Worm (Caenorhabditis elegans) whole organism, L2 larva: ENCODE measurements around the gene msp-58.

Experiments used
- C34F6.9 ChIP-seq: fragments of 150-350 bp; optimal IDR thresholded peaks from 2 replicates; lab custom pipeline; 2014; ENCODE audit warnings: missing biosample characterization, missing genetic modification characterization
- F13H6.1 ChIP-seq: sonication (generic microtip); optimal IDR thresholded peaks from 2 replicates; lab custom pipeline; 2016; ENCODE audit warnings: missing genetic modification characterization, missing compliant biosample characterization
- Y55F3AM.14 ChIP-seq: fragments of 200-800 bp; sonication (Bioruptor generic); optimal IDR thresholded peaks from 2 replicates; lab custom pipeline; 2018; ENCODE audit warnings: mild to moderate bottlenecking, missing genetic modification characterization, missing compliant biosample characterization
- alr-1 ChIP-seq: fragments of 150-350 bp; optimal IDR thresholded peaks from 2 replicates; lab custom pipeline; 2014; ENCODE audit warnings: missing biosample characterization, missing genetic modification characterization
- aly-2 ChIP-seq: fragments of 150-350 bp; optimal IDR thresholded peaks from 2 replicates; lab custom pipeline; 2014; ENCODE audit warnings: missing biosample characterization, missing genetic modification characterization
- blmp-1 ChIP-seq: sonication (generic microtip); optimal IDR thresholded peaks from 2 replicates; lab custom pipeline; 2017; ENCODE audit warnings: missing genetic modification characterization, mild to moderate bottlenecking, missing compliant biosample characterization, antibody characterized with exemption, moderate library complexity; ENCODE audit not compliant: insufficient read depth
- ceh-82 ChIP-seq: fragments of 150-350 bp; optimal IDR thresholded peaks from 2 replicates; lab custom pipeline; 2014; ENCODE audit warnings: missing biosample characterization, missing genetic modification characterization
- crh-2 ChIP-seq: sonication (generic microtip); optimal IDR thresholded peaks from 2 replicates; lab custom pipeline; 2017; ENCODE audit warnings: missing biosample characterization, missing genetic modification characterization
- dmd-4 ChIP-seq: sonication (generic microtip); optimal IDR thresholded peaks from 2 replicates; lab custom pipeline; 2017; ENCODE audit warnings: missing biosample characterization, missing genetic modification characterization
- egl-27 ChIP-seq: sonication (generic microtip); optimal IDR thresholded peaks from 3 replicates; lab custom pipeline; 2017; ENCODE audit warnings: missing biosample characterization, missing genetic modification reagents, missing genetic modification characterization
- elt-1 ChIP-seq: fragments of 150-350 bp; optimal IDR thresholded peaks from 2 replicates; lab custom pipeline; 2014; ENCODE audit warnings: missing biosample characterization, missing genetic modification characterization
- fos-1 ChIP-seq: fragments of 150-350 bp; optimal IDR thresholded peaks from 2 replicates; lab custom pipeline; 2014; ENCODE audit warnings: missing biosample characterization, missing genetic modification characterization
- gmeb-1 ChIP-seq: fragments of 150-350 bp; optimal IDR thresholded peaks from 2 replicates; lab custom pipeline; 2014; ENCODE audit warnings: missing biosample characterization, missing genetic modification characterization
- lin-11 ChIP-seq: fragments of 150-350 bp; sonication (generic microtip); optimal IDR thresholded peaks from 2 replicates; lab custom pipeline; 2014; ENCODE audit warnings: missing biosample characterization, missing genetic modification characterization, inconsistent platforms, mixed read lengths
- lin-13 ChIP-seq: fragments of 150-350 bp; optimal IDR thresholded peaks from 2 replicates; lab custom pipeline; 2014; ENCODE audit warnings: missing biosample characterization, missing genetic modification reagents, missing genetic modification characterization
- lin-39 ChIP-seq: fragments of 150-350 bp; optimal IDR thresholded peaks from 2 replicates; lab custom pipeline; 2014; ENCODE audit warnings: missing biosample characterization, missing genetic modification reagents, missing genetic modification characterization
- lsy-2 ChIP-seq, 2 experiments: fragments of 150-350 bp in 1 of 2; sonication (generic microtip) in 1 of 2; optimal IDR thresholded peaks; 2 replicates each; lab custom pipeline; 2014 to 2017; ENCODE audit warnings: missing biosample characterization in 2 of 2, missing genetic modification characterization in 2 of 2
- mab-5 ChIP-seq: fragments of 150-350 bp; optimal IDR thresholded peaks from 2 replicates; lab custom pipeline; 2014; ENCODE audit warnings: missing biosample characterization, missing genetic modification characterization
- mdl-1 ChIP-seq, 2 experiments: fragments of 150-350 bp in 1 of 2; sonication (generic microtip) in 1 of 2; optimal IDR thresholded peaks; 2 replicates each; lab custom pipeline; 2017; ENCODE audit warnings: missing biosample characterization in 2 of 2, missing genetic modification characterization in 2 of 2
- nhr-10 ChIP-seq: sonication (generic microtip); optimal IDR thresholded peaks from 2 replicates; lab custom pipeline; 2017; ENCODE audit warnings: missing biosample characterization, missing genetic modification characterization
- nhr-129 ChIP-seq: fragments of 150-350 bp; optimal IDR thresholded peaks from 2 replicates; lab custom pipeline; 2014; ENCODE audit warnings: missing biosample characterization, missing genetic modification characterization
- nhr-21 ChIP-seq: fragments of 150-350 bp; optimal IDR thresholded peaks from 2 replicates; lab custom pipeline; 2014; ENCODE audit warnings: missing biosample characterization, missing genetic modification characterization
- nhr-237 ChIP-seq: fragments of 150-350 bp; optimal IDR thresholded peaks from 2 replicates; lab custom pipeline; 2014; ENCODE audit warnings: missing biosample characterization, missing genetic modification characterization
- nhr-25 ChIP-seq: fragments of 150-350 bp; sonication (generic microtip); optimal IDR thresholded peaks from 3 replicates; lab custom pipeline; 2014; ENCODE audit warnings: missing biosample characterization, missing genetic modification characterization
- nhr-6 ChIP-seq: fragments of 150-350 bp; optimal IDR thresholded peaks from 2 replicates; lab custom pipeline; 2014; ENCODE audit warnings: missing biosample characterization, missing genetic modification characterization
- peb-1 ChIP-seq: fragments of 150-350 bp; optimal IDR thresholded peaks from 2 replicates; lab custom pipeline; 2014; ENCODE audit warnings: missing biosample characterization, missing genetic modification characterization
- skn-1 ChIP-seq: sonication (generic microtip); optimal IDR thresholded peaks from 2 replicates; lab custom pipeline; 2017; ENCODE audit warnings: missing biosample characterization, missing genetic modification characterization
- sma-3 ChIP-seq: sonication (generic microtip); optimal IDR thresholded peaks from 2 replicates; lab custom pipeline; 2016; ENCODE audit warnings: missing genetic modification reagents, missing genetic modification characterization, missing compliant biosample characterization
- sma-9 ChIP-seq, 2 experiments: fragments of 150-350 bp in 1 of 2; sonication (generic microtip) in 1 of 2; optimal IDR thresholded peaks; 2 replicates each; lab custom pipeline; 2014 to 2016; ENCODE audit warnings: missing genetic modification characterization in 2 of 2, mild to moderate bottlenecking in 1 of 2, missing biosample characterization in 1 of 2, missing compliant biosample characterization in 1 of 2, missing genetic modification reagents in 1 of 2, moderate library complexity in 1 of 2
- snpc-4 ChIP-seq: fragments of 150-350 bp; optimal IDR thresholded peaks from 2 replicates; lab custom pipeline; 2014; ENCODE audit warnings: missing biosample characterization, missing genetic modification characterization
- unc-39 ChIP-seq: fragments of 150-350 bp; optimal IDR thresholded peaks from 2 replicates; lab custom pipeline; 2014; ENCODE audit warnings: missing biosample characterization, missing genetic modification characterization
- unc-55 ChIP-seq: fragments of 150-350 bp; sonication (generic microtip); optimal IDR thresholded peaks from 3 replicates; lab custom pipeline; 2014; ENCODE audit warnings: missing biosample characterization, missing genetic modification reagents, missing genetic modification characterization
- unc-62 ChIP-seq: fragments of 150-350 bp; optimal IDR thresholded peaks from 2 replicates; lab custom pipeline; 2014; ENCODE audit warnings: missing biosample characterization, missing genetic modification reagents, missing genetic modification characterization
- zag-1 ChIP-seq: fragments of 150-350 bp; optimal IDR thresholded peaks from 2 replicates; lab custom pipeline; 2014; ENCODE audit warnings: missing biosample characterization, missing genetic modification characterization
- ztf-1 ChIP-seq: fragments of 200-800 bp; sonication (Bioruptor generic); conservative IDR thresholded peaks from 2 replicates; pipeline ENCODE4 v1.3.6; 2022; ENCODE audit warnings: missing genetic modification characterization, missing compliant biosample characterization
- ztf-11 ChIP-seq: sonication (generic microtip); optimal IDR thresholded peaks from 2 replicates; lab custom pipeline; 2017; ENCODE audit warnings: missing biosample characterization, missing genetic modification characterization
- ztf-4 ChIP-seq: fragments of 150-350 bp; optimal IDR thresholded peaks from 2 replicates; lab custom pipeline; 2014; ENCODE audit warnings: missing biosample characterization, missing genetic modification characterization

The msp-58 gene

DNA sequence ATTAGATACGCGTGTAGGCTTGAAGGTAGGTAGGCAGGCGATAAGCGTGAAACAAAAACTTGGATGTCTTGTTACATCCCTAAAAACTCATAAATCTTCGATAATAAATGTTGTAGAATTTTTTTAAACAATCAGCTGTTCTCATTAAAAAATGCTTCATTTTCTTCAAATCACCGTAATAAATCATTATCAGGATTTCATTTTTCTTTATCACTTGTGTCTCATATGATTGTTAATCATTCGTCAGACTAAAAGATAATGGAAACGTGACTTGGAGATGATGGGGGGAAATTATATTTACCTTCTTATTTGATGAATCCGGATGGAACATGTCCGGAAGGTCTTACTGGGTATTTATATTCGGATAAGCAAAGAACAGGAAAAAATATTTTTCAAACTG lies 25.1 kb downstream of the msp-58 start:
- TF ChIP-seq ztf-4 (tag; lab: Kevin White, UChicago) = no peak
- no peak for TF ChIP-seq alr-1 (tag; lab: Kevin White, UChicago)
- peak; percentile 33 for TF ChIP-seq nhr-21
- TF ChIP-seq sma-3 = peak; percentile 4
- peak; percentile 59 for TF ChIP-seq blmp-1 (tag; lab: Kevin White, UChicago)
- TF ChIP-seq nhr-25 (tag; lab: Kevin White, UChicago) = peak; percentile 1
- TF ChIP-seq mab-5 = no peak
- no peak for TF ChIP-seq Y55F3AM.14 (GFP tag; lab: Kevin White, UChicago)
- no peak for TF ChIP-seq lin-13
- TF ChIP-seq, all 48 proteins: peak for 4

DNA sequence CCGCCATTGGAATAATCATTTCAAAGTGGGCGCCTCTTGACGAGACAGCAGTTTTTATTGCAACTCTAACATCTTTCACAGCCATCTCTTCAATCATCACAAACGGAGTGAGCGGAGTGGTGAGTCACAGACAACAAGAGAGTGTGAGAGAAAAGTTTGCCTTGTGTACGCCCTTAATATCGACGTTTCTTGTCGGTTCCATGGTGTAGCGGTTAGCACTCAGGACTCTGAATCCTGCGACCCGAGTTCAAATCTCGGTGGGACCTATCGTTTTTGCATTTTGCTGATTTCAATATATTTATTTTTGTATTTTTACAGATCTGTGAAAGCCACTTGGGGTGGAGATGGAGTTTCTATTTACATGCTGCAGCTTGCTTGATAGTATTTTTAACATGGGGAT lies 26.1 kb downstream of the msp-58 start:
- TF ChIP-seq nhr-10 (tag; lab: Kevin White, UChicago) = no peak
- TF ChIP-seq unc-55 (GFP tag; lab: Kevin White, UChicago) = peak; percentile 53
- TF ChIP-seq lin-13 = peak; percentile 44
- TF ChIP-seq F13H6.1 = peak; percentile 32
- TF ChIP-seq Y55F3AM.14 (GFP tag; lab: Kevin White, UChicago) = peak; percentile 19
- no peak for TF ChIP-seq zag-1 (tag; lab: Kevin White, UChicago)
- no peak for TF ChIP-seq lin-11 (tag; lab: Kevin White, UChicago)
- TF ChIP-seq C34F6.9 (tag; lab: Kevin White, UChicago) = peak; percentile 48
- peak; percentile 26 for TF ChIP-seq nhr-25 (tag; lab: Kevin White, UChicago)
- peak; percentile 39 to 61 for TF ChIP-seq lsy-2 (tag; optimal IDR thresholded peaks at IDR 0.05; lab: Kevin White, UChicago)
- no peak for TF ChIP-seq nhr-6 (tag; lab: Kevin White, UChicago)
- TF ChIP-seq mab-5 = peak; percentile 27
- peak; percentile 58 for TF ChIP-seq sma-9 (GFP tag; optimal IDR thresholded peaks at IDR 0.05; lab: Kevin White, UChicago)
- no peak for TF ChIP-seq sma-9 (tag; optimal IDR thresholded peaks at IDR 0.05; lab: Kevin White, UChicago)
- no peak for TF ChIP-seq lin-39 (tag; lab: Kevin White, UChicago)
- TF ChIP-seq sma-3 = peak; percentile 38
- no peak for TF ChIP-seq unc-62 (GFP tag; lab: Kevin White, UChicago)
- TF ChIP-seq fos-1 (tag; lab: Kevin White, UChicago) = peak; percentile 55
- TF ChIP-seq dmd-4 (tag; lab: Kevin White, UChicago) = no peak
- TF ChIP-seq nhr-21 = peak; percentile 11
- peak; percentile 37 for TF ChIP-seq gmeb-1 (tag; lab: Kevin White, UChicago)
- TF ChIP-seq crh-2 (tag; lab: Kevin White, UChicago) = peak; percentile 69
- TF ChIP-seq, all 48 proteins: peak for 14

DNA sequence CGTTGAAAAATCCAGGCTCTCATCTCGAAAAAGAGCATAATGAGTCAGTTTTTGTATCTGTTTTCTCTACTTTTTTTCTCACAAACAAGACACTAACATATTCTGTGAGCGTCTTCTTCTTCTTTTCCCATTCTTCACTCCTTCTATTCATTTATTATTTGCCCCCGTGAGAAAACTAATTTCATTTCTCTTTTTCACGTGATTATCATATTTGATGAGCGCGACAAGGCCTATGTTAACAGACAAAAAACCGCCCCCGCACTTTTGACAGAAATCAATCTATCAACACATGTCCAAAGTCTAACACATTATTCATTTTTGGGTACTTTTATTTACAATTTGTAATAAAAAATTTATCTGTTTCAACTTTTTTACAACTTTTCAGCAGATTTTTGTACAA lies 29.3 kb downstream of the msp-58 start:
- no peak for TF ChIP-seq ceh-82 (tag; lab: Kevin White, UChicago)
- no peak for TF ChIP-seq nhr-237
- TF ChIP-seq unc-39 (tag; lab: Kevin White, UChicago) = no peak
- TF ChIP-seq egl-27 (tag; lab: Kevin White, UChicago) = no peak
- TF ChIP-seq ztf-1 = no peak
- no peak for TF ChIP-seq snpc-4
- no peak for TF ChIP-seq Y55F3AM.14 (GFP tag; lab: Kevin White, UChicago)
- TF ChIP-seq lin-11 (tag; lab: Kevin White, UChicago) = no peak
- TF ChIP-seq sma-9 (GFP tag; optimal IDR thresholded peaks at IDR 0.05; lab: Kevin White, UChicago) = peak; percentile 8
- TF ChIP-seq sma-9 (tag; optimal IDR thresholded peaks at IDR 0.05; lab: Kevin White, UChicago) = no peak
- no peak for TF ChIP-seq elt-1 (tag; lab: Kevin White, UChicago)
- no peak for TF ChIP-seq F13H6.1
- TF ChIP-seq blmp-1 (tag; lab: Kevin White, UChicago) = peak; percentile 3
- no peak for TF ChIP-seq mdl-1 (tag; optimal IDR thresholded peaks at IDR 0.05; lab: Kevin White, UChicago)
- TF ChIP-seq ztf-11 = no peak
- no peak for TF ChIP-seq lin-39 (tag; lab: Kevin White, UChicago)
- TF ChIP-seq peb-1 = no peak
- TF ChIP-seq zag-1 (tag; lab: Kevin White, UChicago) = no peak
- TF ChIP-seq fos-1 (tag; lab: Kevin White, UChicago) = no peak
- TF ChIP-seq nhr-129 (tag; lab: Kevin White, UChicago) = no peak
- no peak for TF ChIP-seq unc-55 (GFP tag; lab: Kevin White, UChicago)
- no peak for TF ChIP-seq skn-1 (tag; lab: Kevin White, UChicago)
- TF ChIP-seq sma-3 = peak; percentile 18
- TF ChIP-seq C34F6.9 (tag; lab: Kevin White, UChicago) = no peak
- TF ChIP-seq crh-2 (tag; lab: Kevin White, UChicago) = peak; percentile 4
- no peak for TF ChIP-seq lin-13
- no peak for TF ChIP-seq nhr-10 (tag; lab: Kevin White, UChicago)
- peak; percentile 4 for TF ChIP-seq nhr-25 (tag; lab: Kevin White, UChicago)
- TF ChIP-seq aly-2 (tag; lab: Kevin White, UChicago) = no peak
